Worm (Caenorhabditis elegans) whole organism, young adult: ENCODE data around the gene tdp-1.
A peak's percentile ranks its signal among the peaks of the same experiment; 100 is the strongest.

Source experiments
- B0019.2 ChIP-seq: fragments of 200-800 bp; sonication (Bioruptor generic); conservative IDR thresholded peaks from 2 replicates; pipeline ENCODE4 v1.3.6; 2022; ENCODE audit warnings: missing genetic modification reagents, missing genetic modification characterization, missing compliant biosample characterization
- B0035.1 ChIP-seq: sonication (generic microtip); optimal IDR thresholded peaks from 2 replicates; lab custom pipeline; 2016; ENCODE audit warnings: missing genetic modification characterization, mild to moderate bottlenecking, missing compliant biosample characterization, missing genotype, missing genetic modification reagents
- C06A6.2 ChIP-seq: fragments of 200-800 bp; sonication (Bioruptor generic); conservative IDR thresholded peaks from 2 replicates; pipeline ENCODE4 v1.3.6; 2022; ENCODE audit warnings: missing genetic modification characterization, missing compliant biosample characterization
- C17E4.6 ChIP-seq: fragments of 200-800 bp; sonication (Bioruptor generic); IDR thresholded peaks from 2 replicates; pipeline ENCODE4 v1.3.6; 2022; ENCODE audit warnings: missing genetic modification reagents, missing genetic modification characterization, missing compliant biosample characterization
- F33H1.4 ChIP-seq: fragments of 200-800 bp; sonication (Bioruptor generic); IDR thresholded peaks from 2 replicates; pipeline ENCODE4 v1.3.6; 2022; ENCODE audit warnings: missing genetic modification reagents, missing genetic modification characterization, missing compliant biosample characterization
- F49E8.2 ChIP-seq: sonication (generic microtip); optimal IDR thresholded peaks from 3 replicates; lab custom pipeline; 2017; ENCODE audit warnings: missing genetic modification characterization, mild to moderate bottlenecking, missing compliant biosample characterization, antibody characterized with exemption, moderate library complexity; ENCODE audit not compliant: insufficient read depth
- F52B5.7 ChIP-seq: sonication (generic microtip); optimal IDR thresholded peaks from 2 replicates; lab custom pipeline; 2016; ENCODE audit warnings: mild to moderate bottlenecking, missing genetic modification characterization, missing compliant biosample characterization
- F55B11.4 ChIP-seq: sonication (generic microtip); optimal IDR thresholded peaks from 2 replicates; lab custom pipeline; 2016; ENCODE audit warnings: missing compliant biosample characterization, missing genetic modification characterization, borderline replicate concordance; ENCODE audit not compliant: insufficient read depth
- K12H6.12 ChIP-seq: fragments of 200-800 bp; sonication (Bioruptor generic); optimal IDR thresholded peaks from 2 replicates; lab custom pipeline; 2018; ENCODE audit warnings: mild to moderate bottlenecking, missing genetic modification characterization, missing compliant biosample characterization
- akir-1 ChIP-seq: fragments of 200-800 bp; sonication (Bioruptor generic); optimal IDR thresholded peaks from 2 replicates; lab custom pipeline; 2018; ENCODE audit warnings: mild to moderate bottlenecking, missing genetic modification characterization, moderate library complexity, missing compliant biosample characterization
- ama-1 ChIP-seq, 3 experiments: fragments of 150-350 bp in 1 of 3; sonication (generic microtip) in 2 of 3; optimal IDR thresholded peaks; 2 replicates each; lab custom pipeline; 2014 to 2018; ENCODE audit warnings: missing biosample characterization in 2 of 3, missing genetic modification characterization in 2 of 3, missing genetic modification reagents in 2 of 3
- aptf-3 ChIP-seq: fragments of 200-800 bp; sonication (Bioruptor generic); IDR thresholded peaks from 2 replicates; pipeline ENCODE4 v1.3.6; 2022; ENCODE audit warnings: missing genetic modification characterization, missing compliant biosample characterization
- attf-3 ChIP-seq: fragments of 200-800 bp; sonication (Bioruptor generic); conservative IDR thresholded peaks from 2 replicates; pipeline ENCODE4 v1.3.6; 2022; ENCODE audit warnings: missing genetic modification reagents, missing genetic modification characterization, missing compliant biosample characterization
- ccch-3 ChIP-seq: fragments of 200-800 bp; sonication (Bioruptor generic); optimal IDR thresholded peaks from 2 replicates; lab custom pipeline; 2018; ENCODE audit warnings: mild to moderate bottlenecking, missing genetic modification characterization, missing compliant biosample characterization
- cebp-1 ChIP-seq, 2 experiments: fragments of 200-800 bp in 1 of 2; sonication (Bioruptor generic) in 1 of 2; sonication (generic microtip) in 1 of 2; IDR thresholded peaks in 1 of 2; optimal IDR thresholded peaks in 1 of 2; 2 replicates each; pipeline versions ENCODE4 v1.3.6 to Lab custom; 2017 to 2022; ENCODE audit warnings: missing compliant biosample characterization in 2 of 2, missing genetic modification characterization in 2 of 2, mild to moderate bottlenecking in 1 of 2, missing genetic modification reagents in 1 of 2, moderate library complexity in 1 of 2
- cebp-2 ChIP-seq: fragments of 200-800 bp; sonication (Bioruptor generic); IDR thresholded peaks from 2 replicates; pipeline ENCODE4 v1.3.6; 2022; ENCODE audit warnings: missing genetic modification characterization, missing compliant biosample characterization
- ceh-27 ChIP-seq: fragments of 200-800 bp; sonication (Bioruptor generic); optimal IDR thresholded peaks from 2 replicates; lab custom pipeline; 2018; ENCODE audit warnings: mild to moderate bottlenecking, missing genetic modification characterization, moderate library complexity, missing compliant biosample characterization
- dox-1 ChIP-seq: fragments of 200-800 bp; sonication (Bioruptor generic); IDR thresholded peaks from 2 replicates; pipeline ENCODE4 v1.3.6; 2022; ENCODE audit warnings: missing genetic modification reagents, missing genetic modification characterization, missing compliant biosample characterization
- hmg-1.2 ChIP-seq: fragments of 200-800 bp; sonication (Bioruptor generic); IDR thresholded peaks from 2 replicates; pipeline ENCODE4 v1.3.6; 2022; ENCODE audit warnings: missing genetic modification reagents, missing genetic modification characterization, missing compliant biosample characterization
- hrde-1 ChIP-seq: sonication (generic microtip); optimal IDR thresholded peaks from 2 replicates; lab custom pipeline; 2016; ENCODE audit warnings: missing genetic modification characterization, mild to moderate bottlenecking, missing compliant biosample characterization, moderate library complexity, missing genotype, missing genetic modification reagents, borderline replicate concordance
- hsf-1 ChIP-seq: fragments of 200-800 bp; sonication (Bioruptor generic); IDR thresholded peaks from 2 replicates; pipeline ENCODE4 v1.3.6; 2022; ENCODE audit warnings: missing genetic modification reagents, missing genetic modification characterization, missing compliant biosample characterization
- lag-1 ChIP-seq: fragments of 200-800 bp; sonication (Bioruptor generic); IDR thresholded peaks from 2 replicates; pipeline ENCODE4 v1.3.6; 2022; ENCODE audit warnings: missing genetic modification reagents, missing genetic modification characterization, missing compliant biosample characterization
- lin-26 ChIP-seq: fragments of 200-800 bp; sonication (Bioruptor generic); IDR thresholded peaks from 2 replicates; pipeline ENCODE4 v1.3.6; 2022; ENCODE audit warnings: missing genetic modification reagents, missing genetic modification characterization, missing compliant biosample characterization
- lin-54 ChIP-seq: fragments of 200-800 bp; sonication (Bioruptor generic); optimal IDR thresholded peaks from 2 replicates; lab custom pipeline; 2018; ENCODE audit warnings: mild to moderate bottlenecking, missing genetic modification characterization, missing compliant biosample characterization
- madf-8 ChIP-seq: fragments of 200-800 bp; sonication (Bioruptor generic); conservative IDR thresholded peaks from 2 replicates; pipeline ENCODE4 v1.3.6; 2022; ENCODE audit warnings: missing genetic modification reagents, missing genetic modification characterization, missing compliant biosample characterization
- mel-28 ChIP-seq: sonication (generic microtip); optimal IDR thresholded peaks from 2 replicates; lab custom pipeline; 2016; ENCODE audit warnings: borderline replicate concordance, mild to moderate bottlenecking, missing genetic modification characterization, missing compliant biosample characterization
- mes-4 ChIP-seq: sonication (generic microtip); optimal IDR thresholded peaks from 2 replicates; lab custom pipeline; 2016; ENCODE audit warnings: missing genotype, missing genetic modification characterization, missing compliant biosample characterization
- nfya-2 ChIP-seq: fragments of 200-800 bp; sonication (Bioruptor generic); IDR thresholded peaks from 2 replicates; pipeline ENCODE4 v1.3.6; 2022; ENCODE audit warnings: missing genetic modification reagents, missing genetic modification characterization, missing compliant biosample characterization
- nhr-80 ChIP-seq: sonication (generic microtip); optimal IDR thresholded peaks from 2 replicates; lab custom pipeline; 2016; ENCODE audit warnings: missing genetic modification characterization, missing compliant biosample characterization
- nhr-90 ChIP-seq: sonication (generic microtip); optimal IDR thresholded peaks from 2 replicates; lab custom pipeline; 2016; ENCODE audit warnings: missing genotype, mild to moderate bottlenecking, missing genetic modification characterization, missing compliant biosample characterization
- rcor-1 ChIP-seq: fragments of 200-800 bp; sonication (Bioruptor generic); IDR thresholded peaks from 2 replicates; pipeline ENCODE4 v1.3.6; 2022; ENCODE audit warnings: missing genetic modification reagents, missing genetic modification characterization, missing compliant biosample characterization
- rec-8 ChIP-seq, 2 experiments: sonication (generic microtip); optimal IDR thresholded peaks; 2 replicates each; lab custom pipeline; 2016; ENCODE audit warnings: mild to moderate bottlenecking in 2 of 2, missing genetic modification characterization in 2 of 2, missing genetic modification reagents in 2 of 2, missing genotype in 2 of 2, missing biosample characterization in 1 of 2, missing compliant biosample characterization in 1 of 2, moderate library complexity in 1 of 2
- rpc-1 ChIP-seq, 2 experiments: fragments of 150-350 bp in 1 of 2; sonication (generic microtip) in 1 of 2; optimal IDR thresholded peaks; 2 replicates each; lab custom pipeline; 2014 to 2018; ENCODE audit warnings: missing biosample characterization in 1 of 2, missing genetic modification characterization in 1 of 2, missing genetic modification reagents in 1 of 2, missing genotype in 1 of 2
- snpc-1.1 ChIP-seq: sonication (generic microtip); optimal IDR thresholded peaks from 2 replicates; lab custom pipeline; 2017; ENCODE audit warnings: missing genetic modification characterization, mild to moderate bottlenecking, missing compliant biosample characterization, antibody characterized with exemption, moderate library complexity, missing genotype, missing genetic modification reagents; ENCODE audit not compliant: insufficient read depth
- snpc-3.4 ChIP-seq: sonication (generic microtip); optimal IDR thresholded peaks from 2 replicates; lab custom pipeline; 2017; ENCODE audit warnings: missing genetic modification characterization, mild to moderate bottlenecking, missing compliant biosample characterization, antibody characterized with exemption, moderate library complexity, missing genotype, missing genetic modification reagents
- snpc-4 ChIP-seq, 5 experiments: fragments of 150-350 bp in 1 of 5; sonication (generic microtip) in 4 of 5; optimal IDR thresholded peaks; 2 replicates each; lab custom pipeline; 2014 to 2018; ENCODE audit warnings: missing genetic modification characterization in 5 of 5, missing biosample characterization in 3 of 5, antibody characterized with exemption in 2 of 5, mild to moderate bottlenecking in 2 of 5, missing compliant biosample characterization in 2 of 5, missing genotype in 2 of 5, moderate library complexity in 2 of 5, missing genetic modification reagents in 1 of 5
- tbp1 ChIP-seq: fragments of 200-800 bp; sonication (Bioruptor generic); optimal IDR thresholded peaks from 2 replicates; lab custom pipeline; 2018; ENCODE audit warnings: mild to moderate bottlenecking, missing genetic modification characterization, missing compliant biosample characterization
- tlf-1 ChIP-seq: fragments of 200-800 bp; sonication (Bioruptor generic); optimal IDR thresholded peaks from 2 replicates; lab custom pipeline; 2018; ENCODE audit warnings: mild to moderate bottlenecking, missing genetic modification characterization, missing compliant biosample characterization
- zfh-2 ChIP-seq: fragments of 200-800 bp; sonication (Bioruptor generic); conservative IDR thresholded peaks from 2 replicates; pipeline ENCODE4 v1.3.6; 2022; ENCODE audit warnings: missing genetic modification reagents, missing genetic modification characterization, missing compliant biosample characterization
- ztf-26 ChIP-seq: sonication (generic microtip); optimal IDR thresholded peaks from 2 replicates; lab custom pipeline; 2017; ENCODE audit warnings: missing genetic modification characterization, missing compliant biosample characterization
- ztf-6 ChIP-seq: fragments of 200-800 bp; sonication (Bioruptor generic); IDR thresholded peaks from 2 replicates; pipeline ENCODE4 v1.3.6; 2022; ENCODE audit warnings: missing genetic modification reagents, missing genetic modification characterization, missing compliant biosample characterization

Gene tdp-1

ce11 chrII:8961450-8961849, 36.2 kb upstream of the tdp-1 start:
- TF ChIP-seq nhr-90 (tag; lab: Kevin White, UChicago) (no peak), rec-8 (tag; optimal IDR thresholded peaks at IDR 0.05; lab: Kevin White, UChicago) (no peak), tbp1 (GFP tag; lab: Kevin White, UChicago) (no peak), mel-28 (no peak), tlf-1 (no peak), lin-26 (no peak), attf-3 (GFP tag; lab: Robert Waterston, UW) (no peak), F33H1.4 (GFP tag; lab: Robert Waterston, UW) (no peak), madf-8 (no peak), hsf-1 (no peak), ztf-6 (GFP tag; lab: Robert Waterston, UW) (no peak), C06A6.2 (GFP tag; lab: Robert Waterston, UW) (no peak), aptf-3 (GFP tag; lab: Robert Waterston, UW) (no peak)

- TF ChIP-seq B0035.1 (tag; lab: Kevin White, UChicago) (no peak), cebp-1 (GFP tag; IDR thresholded peaks at IDR 0.05; lab: Robert Waterston, UW) (no peak), cebp-1 (tag; optimal IDR thresholded peaks at IDR 0.05; lab: Kevin White, UChicago) (peak; percentile 2), mes-4 (tag; lab: Kevin White, UChicago) (no peak), dox-1 (GFP tag; lab: Robert Waterston, UW) (peak; percentile 39; the same call in 1 of the 2 replicates), ama-1 (optimal IDR thresholded peaks at IDR 0.05; lab: Kevin White, UChicago) (no peak), ama-1 (GFP tag; optimal IDR thresholded peaks at IDR 0.05; lab: Kevin White, UChicago) (peak in 1 of 2 experiments; percentile 0)
Measured at ce11 chrII:8962206-8962605, 35.4 kb upstream of the tdp-1 start.

DNA sequence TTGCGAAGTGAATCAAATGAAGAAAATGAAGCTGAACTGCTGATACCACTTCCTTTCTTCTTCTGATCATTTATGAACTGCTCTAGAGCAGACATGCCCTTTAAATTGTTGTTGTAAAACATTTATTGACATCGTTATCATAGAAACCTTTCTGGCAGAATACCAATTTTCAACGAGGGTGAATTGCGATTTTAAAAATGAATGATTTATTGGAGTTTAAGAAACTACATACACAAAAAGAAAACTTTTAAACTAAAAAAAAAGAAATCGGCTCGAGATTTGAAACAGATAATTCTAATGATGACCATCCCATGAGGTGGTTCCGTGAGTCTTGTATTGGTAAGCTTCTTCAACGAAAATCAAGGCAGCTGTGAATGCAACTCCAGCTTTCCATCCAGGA, 33.6 kb upstream of the tdp-1 start, which contains the start of gene sftd-3:
sftd-3 (minus strand) TSS at position 101 of the 400 bp plus-strand sequence.
- TF ChIP-seq F55B11.4 (tag; lab: Kevin White, UChicago), result no peak
- TF ChIP-seq snpc-3.4 (tag; lab: Kevin White, UChicago), result no peak
- TF ChIP-seq zfh-2, result no peak
- TF ChIP-seq tbp1 (GFP tag; lab: Kevin White, UChicago), result no peak
- no peak for TF ChIP-seq F52B5.7
- no peak for TF ChIP-seq ama-1 (optimal IDR thresholded peaks at IDR 0.05; lab: Kevin White, UChicago)
- TF ChIP-seq ama-1 (GFP tag; optimal IDR thresholded peaks at IDR 0.05; lab: Kevin White, UChicago), result no peak
- TF ChIP-seq lin-54 (GFP tag; lab: Kevin White, UChicago), result no peak
- no peak for TF ChIP-seq hmg-1.2 (GFP tag; lab: Robert Waterston, UW)
- no peak for TF ChIP-seq K12H6.12 (tag; lab: Kevin White, UChicago)
- TF ChIP-seq mes-4 (tag; lab: Kevin White, UChicago), result no peak
- no peak for TF ChIP-seq ztf-26 (tag; lab: Kevin White, UChicago)
- no peak for TF ChIP-seq B0019.2 (GFP tag; lab: Robert Waterston, UW)

ce11 chrII:8964835-8965234, 32.8 kb upstream of the tdp-1 start, which contains the start of the genes ndub-3 and C18E9.2:
ndub-3 (minus strand) TSS chrII:8964890.
C18E9.2 (plus strand) TSS chrII:8965006.
- TF ChIP-seq nhr-80 (peak; percentile 29), snpc-4 (GFP tag; optimal IDR thresholded peaks at IDR 0.05; lab: Kevin White, UChicago) (no peak), snpc-4 (tag; optimal IDR thresholded peaks at IDR 0.05; lab: Kevin White, UChicago) (no peak), mel-28 (no peak), snpc-1.1 (no peak), akir-1 (no peak), C17E4.6 (GFP tag; lab: Robert Waterston, UW) (no peak), F49E8.2 (no peak), lag-1 (GFP tag; lab: Robert Waterston, UW) (no peak), nfya-2 (GFP tag; lab: Robert Waterston, UW) (no peak), rcor-1 (GFP tag; lab: Robert Waterston, UW) (no peak), cebp-2 (no peak), ccch-3 (GFP tag; lab: Kevin White, UChicago) (no peak), cebp-1 (GFP tag; IDR thresholded peaks at IDR 0.05; lab: Robert Waterston, UW) (no peak), cebp-1 (tag; optimal IDR thresholded peaks at IDR 0.05; lab: Kevin White, UChicago) (peak; percentile 37), hrde-1 (no peak), ceh-27 (GFP tag; lab: Kevin White, UChicago) (no peak), rpc-1 (optimal IDR thresholded peaks at IDR 0.05; lab: Kevin White, UChicago) (no peak), rpc-1 (tag; optimal IDR thresholded peaks at IDR 0.05; lab: Kevin White, UChicago) (no peak)
